Fruit fly (Drosophila melanogaster): ENCODE results near the gene CG15317.

The CG15317 gene

DNA sequence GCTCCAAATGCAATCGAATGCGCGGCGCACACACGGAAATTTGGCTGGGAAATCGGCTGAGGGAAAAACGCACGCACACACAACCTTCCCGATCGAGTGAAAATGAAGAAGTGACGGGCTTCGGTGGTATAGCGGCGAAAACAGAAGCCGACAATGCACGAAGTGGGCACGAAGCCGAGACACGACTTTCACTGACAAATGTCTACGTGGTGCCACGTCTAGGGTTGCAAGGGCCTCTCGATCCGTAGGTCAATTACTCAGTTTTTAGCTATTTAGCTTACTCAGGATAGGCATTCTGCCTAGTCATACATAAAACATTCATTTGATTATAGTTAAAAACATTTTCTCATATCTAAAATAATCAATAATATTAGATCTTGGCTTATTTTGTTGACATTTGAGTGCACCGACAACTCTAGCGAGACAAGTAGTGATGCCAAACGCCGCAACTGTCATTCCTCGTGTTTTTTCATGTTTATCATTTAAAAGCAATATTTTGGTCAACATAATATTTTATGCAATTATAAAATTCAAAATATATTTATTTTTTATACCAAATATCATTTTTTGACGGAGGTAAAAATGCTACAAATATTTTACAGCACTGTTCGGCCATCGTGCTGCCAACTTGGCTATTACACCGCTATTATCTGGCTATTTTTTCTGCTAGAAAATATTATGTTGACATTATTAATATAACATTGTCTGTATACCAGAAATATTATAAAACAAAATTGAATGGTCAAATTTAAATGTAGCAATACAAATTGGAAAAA lies 2.6 kb downstream of the CG15317 start (continued):
- peak; percentile 72 for TF ChIP-seq CG13624 (GFP tag; optimal IDR thresholded peaks at IDR 0.05)
- peak; percentile 61; the same call in 1 of the 2 replicates for TF ChIP-seq peb (GFP tag; IDR thresholded peaks at IDR 0.05)
- TF ChIP-seq Trl (optimal IDR thresholded peaks at IDR 0.05), result no peak
- TF ChIP-seq Trl (GFP tag; optimal IDR thresholded peaks at IDR 0.05), result peak; percentile 56
- peak; percentile 74 for TF ChIP-seq Bteb2 (GFP tag; optimal IDR thresholded peaks at IDR 0.05)
- TF ChIP-seq Aef1 (GFP tag; IDR thresholded peaks at IDR 0.05), result peak; percentile 82; the same call in 2 of the 3 replicates
- TF ChIP-seq Sry-δ (GFP tag; optimal IDR thresholded peaks at IDR 0.05), result peak; percentile 31
- peak; percentile 85 for TF ChIP-seq org-1 (GFP tag; optimal IDR thresholded peaks at IDR 0.05)
- TF ChIP-seq bowl (GFP tag; IDR thresholded peaks at IDR 0.05), result no peak; the same call in 1 of the 2 replicates
- no peak for TF ChIP-seq yki (optimal IDR thresholded peaks at IDR 0.05)
- TF ChIP-seq Fer3 (tag; optimal IDR thresholded peaks at IDR 0.05), result peak; percentile 92
- peak; percentile 83 for TF ChIP-seq CG4404 (GFP tag; IDR thresholded peaks at IDR 0.05)
- TF ChIP-seq Opbp (GFP tag; IDR thresholded peaks at IDR 0.05; ENCODE audit: partially characterized antibody), result no peak; the same call in 2 of the 3 replicates
- peak; percentile 77 for TF ChIP-seq CG12071 (GFP tag; optimal IDR thresholded peaks at IDR 0.05)
- TF ChIP-seq h (optimal IDR thresholded peaks at IDR 0.05), result no peak
- peak; percentile 84 for TF ChIP-seq lmd (GFP tag; IDR thresholded peaks at IDR 0.05)
- TF ChIP-seq nau (GFP tag; optimal IDR thresholded peaks at IDR 0.05), result peak; percentile 80
- peak; percentile 89 for TF ChIP-seq seq (GFP tag; IDR thresholded peaks at IDR 0.05)
- peak; percentile 88 for TF ChIP-seq vfl (GFP tag; optimal IDR thresholded peaks at IDR 0.05)
- peak; percentile 84 for TF ChIP-seq NfI (GFP tag; optimal IDR thresholded peaks at IDR 0.05)
- TF ChIP-seq abd-A (tag; optimal IDR thresholded peaks at IDR 0.05), result peak; percentile 36
- peak; percentile 92 for TF ChIP-seq Sry-β (GFP tag; optimal IDR thresholded peaks at IDR 0.05)
- 0 out of 2 replicates have a peak, but pooled peaks have one; percentile 41 for TF ChIP-seq CG13287 (GFP tag; IDR thresholded peaks at IDR 0.05; ENCODE audit: partially characterized antibody)
- peak; percentile 69 for TF ChIP-seq Dad (GFP tag; optimal IDR thresholded peaks at IDR 0.05)
- peak; percentile 32 for TF ChIP-seq CG1792 (GFP tag; optimal IDR thresholded peaks at IDR 0.05)
- TF ChIP-seq bigmax (GFP tag; optimal IDR thresholded peaks at IDR 0.05), result no peak
- TF ChIP-seq CG12299 (tag; optimal IDR thresholded peaks at IDR 0.05), result peak; percentile 89
- TF ChIP-seq Dek (tag; optimal IDR thresholded peaks at IDR 0.05), result peak; percentile 69
- no peak for TF ChIP-seq lov (optimal IDR thresholded peaks at IDR 0.05)
- peak; percentile 84 for TF ChIP-seq lov (GFP tag; IDR thresholded peaks at IDR 0.05)
- TF ChIP-seq CG5245 (GFP tag; optimal IDR thresholded peaks at IDR 0.05), result peak; percentile 78
- TF ChIP-seq Nf-YB (GFP tag; optimal IDR thresholded peaks at IDR 0.05), result peak; percentile 73
- TF ChIP-seq CG7928 (GFP tag; optimal IDR thresholded peaks at IDR 0.05), result peak; percentile 58
- TF ChIP-seq CG3995 (GFP tag; optimal IDR thresholded peaks at IDR 0.05), result peak; percentile 63
- TF ChIP-seq CG32532 (GFP tag; IDR thresholded peaks at IDR 0.05), result peak; percentile 94
- TF ChIP-seq Blimp-1 (GFP tag; optimal IDR thresholded peaks at IDR 0.05), result peak; percentile 90
- TF ChIP-seq Nf-YA (GFP tag; IDR thresholded peaks at IDR 0.05), result peak; percentile 42
- TF ChIP-seq CG2129 (GFP tag; IDR thresholded peaks at IDR 0.05; ENCODE audit: partially characterized antibody), result no peak
- TF ChIP-seq CG10543 (GFP tag; optimal IDR thresholded peaks at IDR 0.05), result peak; percentile 92
- TF ChIP-seq fru (optimal IDR thresholded peaks at IDR 0.05), result no peak
- TF ChIP-seq tup (GFP tag; optimal IDR thresholded peaks at IDR 0.05), result peak; percentile 82
- TF ChIP-seq E2f2 (GFP tag; IDR thresholded peaks at IDR 0.05), result peak; percentile 70
- peak; percentile 70 for TF ChIP-seq CG10431 (GFP tag; optimal IDR thresholded peaks at IDR 0.05)
- peak; percentile 89 for TF ChIP-seq Ptx1 (GFP tag; IDR thresholded peaks at IDR 0.05)
- TF ChIP-seq disco-r (GFP tag; optimal IDR thresholded peaks at IDR 0.05), result peak; percentile 13
- TF ChIP-seq Pdp1 (GFP tag; optimal IDR thresholded peaks at IDR 0.05), result peak; percentile 58 to 71
- peak; percentile 64 for TF ChIP-seq cato (GFP tag; optimal IDR thresholded peaks at IDR 0.05; ENCODE audit: borderline replicate concordance)
- TF ChIP-seq cad (GFP tag; optimal IDR thresholded peaks at IDR 0.05), result no peak
- no peak for TF ChIP-seq usp (GFP tag; optimal IDR thresholded peaks at IDR 0.05)
- peak; percentile 70 for TF ChIP-seq CG8359 (GFP tag; optimal IDR thresholded peaks at IDR 0.05; ENCODE audit: borderline replicate concordance)

All from whole organism, embryonic.